Worm (Caenorhabditis elegans) whole organism, late embryonic: Measurements from ENCODE around the gene rgs-3.

ENCODE experiments used
- C38D4.7 ChIP-seq: fragments of 200-800 bp; sonication (Bioruptor generic); optimal IDR thresholded peaks from 2 replicates; lab custom pipeline; 2018; ENCODE audit warnings: mild to moderate bottlenecking, missing genetic modification characterization, moderate library complexity, missing compliant biosample characterization
- F13H6.1 ChIP-seq: sonication (generic microtip); optimal IDR thresholded peaks from 2 replicates; lab custom pipeline; 2016; ENCODE audit warnings: missing genetic modification characterization, missing compliant biosample characterization
- T23F11.4 ChIP-seq: fragments of 200-800 bp; sonication (Bioruptor generic); optimal IDR thresholded peaks from 2 replicates; lab custom pipeline; 2018; ENCODE audit warnings: mild to moderate bottlenecking, missing genetic modification characterization, missing compliant biosample characterization
- ahr-1 ChIP-seq: sonication (generic microtip); optimal IDR thresholded peaks from 2 replicates; lab custom pipeline; 2016; ENCODE audit warnings: missing genetic modification characterization, missing compliant biosample characterization
- ama-1 ChIP-seq: fragments of 150-350 bp; optimal IDR thresholded peaks from 2 replicates; lab custom pipeline; 2014
- ceh-14 ChIP-seq: sonication (generic microtip); optimal IDR thresholded peaks from 2 replicates; lab custom pipeline; 2016; ENCODE audit warnings: missing genotype, missing genetic modification characterization, missing compliant biosample characterization
- ceh-19 ChIP-seq: fragments of 200-800 bp; sonication (Bioruptor generic); optimal IDR thresholded peaks from 2 replicates; lab custom pipeline; 2018; ENCODE audit warnings: mild to moderate bottlenecking, missing genetic modification characterization, missing compliant biosample characterization
- ceh-2 ChIP-seq: sonication (generic microtip); optimal IDR thresholded peaks from 2 replicates; lab custom pipeline; 2016; ENCODE audit warnings: missing genotype, missing genetic modification characterization, missing compliant biosample characterization
- ceh-30 ChIP-seq: fragments of 150-350 bp; optimal IDR thresholded peaks from 2 replicates; lab custom pipeline; 2014; ENCODE audit warnings: missing biosample characterization, missing genetic modification characterization
- ceh-31 ChIP-seq: sonication (generic microtip); optimal IDR thresholded peaks from 2 replicates; lab custom pipeline; 2016; ENCODE audit warnings: missing genetic modification characterization, missing compliant biosample characterization
- ceh-34 ChIP-seq: sonication (generic microtip); optimal IDR thresholded peaks from 2 replicates; lab custom pipeline; 2016; ENCODE audit warnings: mild to moderate bottlenecking, missing genetic modification characterization, missing compliant biosample characterization
- ceh-48 ChIP-seq: sonication (generic microtip); optimal IDR thresholded peaks from 2 replicates; lab custom pipeline; 2016; ENCODE audit warnings: missing genetic modification characterization, inconsistent platforms, missing compliant biosample characterization
- ceh-9 ChIP-seq: sonication (generic microtip); optimal IDR thresholded peaks from 2 replicates; lab custom pipeline; 2016; ENCODE audit warnings: mild to moderate bottlenecking, missing genetic modification characterization, inconsistent platforms, missing compliant biosample characterization
- che-1 ChIP-seq: sonication (generic microtip); optimal IDR thresholded peaks from 2 replicates; lab custom pipeline; 2016; ENCODE audit warnings: mild to moderate bottlenecking, missing genetic modification characterization, missing compliant biosample characterization
- elt-2 ChIP-seq: sonication (generic microtip); optimal IDR thresholded peaks from 2 replicates; lab custom pipeline; 2016; ENCODE audit warnings: missing genetic modification reagents, missing genetic modification characterization, missing compliant biosample characterization
- ets-4 ChIP-seq: sonication (generic microtip); optimal IDR thresholded peaks from 2 replicates; lab custom pipeline; 2016; ENCODE audit warnings: missing genetic modification characterization, missing compliant biosample characterization
- eyg-1 ChIP-seq: sonication (generic microtip); optimal IDR thresholded peaks from 2 replicates; lab custom pipeline; 2016; ENCODE audit warnings: missing genotype, missing genetic modification characterization, missing compliant biosample characterization
- fax-1 ChIP-seq: sonication (generic microtip); optimal IDR thresholded peaks from 2 replicates; lab custom pipeline; 2016; ENCODE audit warnings: missing genotype, missing genetic modification characterization, missing compliant biosample characterization
- gmeb-2 ChIP-seq: sonication (generic microtip); optimal IDR thresholded peaks from 2 replicates; lab custom pipeline; 2016; ENCODE audit warnings: missing genetic modification characterization, inconsistent platforms, missing compliant biosample characterization
- hlh-15 ChIP-seq: sonication (generic microtip); optimal IDR thresholded peaks from 2 replicates; lab custom pipeline; 2016; ENCODE audit warnings: missing genetic modification characterization, missing compliant biosample characterization
- hlh-30 ChIP-seq: sonication (generic microtip); optimal IDR thresholded peaks from 2 replicates; lab custom pipeline; 2017; ENCODE audit warnings: antibody characterized with exemption, missing genetic modification characterization, missing compliant biosample characterization; ENCODE audit not compliant: insufficient read depth
- lin-11 ChIP-seq: fragments of 200-800 bp; sonication (Bioruptor generic); optimal IDR thresholded peaks from 2 replicates; lab custom pipeline; 2018; ENCODE audit warnings: mild to moderate bottlenecking, missing genetic modification characterization, missing compliant biosample characterization
- madf-2 ChIP-seq: sonication (generic microtip); optimal IDR thresholded peaks from 2 replicates; lab custom pipeline; 2017; ENCODE audit warnings: missing genetic modification characterization, missing compliant biosample characterization
- mec-3 ChIP-seq: sonication (generic microtip); optimal IDR thresholded peaks from 2 replicates; lab custom pipeline; 2016; ENCODE audit warnings: borderline replicate concordance, missing genetic modification characterization, missing compliant biosample characterization
- npax-4 ChIP-seq: sonication (generic microtip); optimal IDR thresholded peaks from 2 replicates; lab custom pipeline; 2016; ENCODE audit warnings: missing genetic modification characterization, missing compliant biosample characterization
- odd-2 ChIP-seq: sonication (generic microtip); optimal IDR thresholded peaks from 2 replicates; lab custom pipeline; 2017; ENCODE audit warnings: antibody characterized with exemption, mild to moderate bottlenecking, missing genetic modification characterization, missing compliant biosample characterization
- pag-3 ChIP-seq: sonication (generic microtip); optimal IDR thresholded peaks from 2 replicates; lab custom pipeline; 2016; ENCODE audit warnings: missing compliant biosample characterization, missing genetic modification characterization, borderline replicate concordance
- pat-9 ChIP-seq: fragments of 200-800 bp; sonication (Bioruptor generic); optimal IDR thresholded peaks from 2 replicates; lab custom pipeline; 2018; ENCODE audit warnings: mild to moderate bottlenecking, missing genetic modification characterization, moderate library complexity, missing compliant biosample characterization
- pax-1 ChIP-seq: fragments of 150-350 bp; optimal IDR thresholded peaks from 2 replicates; lab custom pipeline; 2014; ENCODE audit warnings: missing biosample characterization, missing genetic modification characterization
- pha-2 ChIP-seq: sonication (generic microtip); optimal IDR thresholded peaks from 2 replicates; lab custom pipeline; 2017; ENCODE audit warnings: mild to moderate bottlenecking, missing genetic modification characterization, missing compliant biosample characterization
- sdc-2 ChIP-seq: sonication (generic microtip); optimal IDR thresholded peaks from 2 replicates; lab custom pipeline; 2016; ENCODE audit warnings: missing genotype, missing genetic modification characterization, missing compliant biosample characterization
- sox-4 ChIP-seq: sonication (generic microtip); optimal IDR thresholded peaks from 2 replicates; lab custom pipeline; 2017; ENCODE audit warnings: mild to moderate bottlenecking, missing genetic modification characterization, inconsistent platforms, missing compliant biosample characterization
- syd-9 ChIP-seq: sonication (generic microtip); optimal IDR thresholded peaks from 2 replicates; lab custom pipeline; 2016; ENCODE audit warnings: mild to moderate bottlenecking, missing genetic modification characterization, moderate library complexity, missing compliant biosample characterization
- tbx-2 ChIP-seq: sonication (generic microtip); optimal IDR thresholded peaks from 2 replicates; lab custom pipeline; 2016; ENCODE audit warnings: missing genetic modification characterization, missing compliant biosample characterization
- ttx-3 ChIP-seq: sonication (generic microtip); optimal IDR thresholded peaks from 2 replicates; lab custom pipeline; 2016; ENCODE audit warnings: missing genetic modification reagents, missing genetic modification characterization, missing compliant biosample characterization
- unc-3 ChIP-seq, 2 experiments: fragments of 200-800 bp in 1 of 2; sonication (Bioruptor generic) in 1 of 2; sonication (generic microtip) in 1 of 2; conservative IDR thresholded peaks in 1 of 2; optimal IDR thresholded peaks in 1 of 2; 2 replicates each; pipeline versions ENCODE4 v1.3.6 to Lab custom; 2016 to 2022; ENCODE audit warnings: missing compliant biosample characterization in 2 of 2, missing genetic modification characterization in 2 of 2, missing genetic modification reagents in 1 of 2
- unc-42 ChIP-seq: sonication (generic microtip); optimal IDR thresholded peaks from 2 replicates; lab custom pipeline; 2016; ENCODE audit warnings: missing genotype, missing genetic modification characterization, missing compliant biosample characterization
- unc-86 ChIP-seq: sonication (generic microtip); optimal IDR thresholded peaks from 2 replicates; lab custom pipeline; 2016; ENCODE audit warnings: missing genetic modification characterization, missing compliant biosample characterization
- zip-5 ChIP-seq: sonication (generic microtip); optimal IDR thresholded peaks from 2 replicates; lab custom pipeline; 2016; ENCODE audit warnings: missing genetic modification characterization, missing compliant biosample characterization

rgs-3 gene

ce11 chrII:6113187-6113586 lies 13.6 kb downstream of the rgs-3 start, which contains the start of gene heri-1:
heri-1 (minus strand) TSS chrII:6113194.
- TF ChIP-seq C38D4.7 (GFP tag; lab: Kevin White, UChicago): no peak
- TF ChIP-seq madf-2 (tag; lab: Kevin White, UChicago): no peak
- TF ChIP-seq hlh-15 (tag; lab: Kevin White, UChicago): no peak
- TF ChIP-seq syd-9: no peak
- TF ChIP-seq pha-2: no peak
- TF ChIP-seq mec-3 (tag; lab: Kevin White, UChicago): no peak
- TF ChIP-seq odd-2 (tag; lab: Kevin White, UChicago): no peak
- TF ChIP-seq ahr-1 (tag; lab: Kevin White, UChicago): no peak

ce11 chrII:6113842-6114441 lies 14.3 kb downstream of the rgs-3 start:
- TF ChIP-seq unc-42 (tag; lab: Kevin White, UChicago) (peak; percentile 95), ceh-31 (peak; percentile 38), lin-11 (no peak), mec-3 (tag; lab: Kevin White, UChicago) (no peak), pat-9 (tag; lab: Kevin White, UChicago) (no peak)

ce11 chrII:6115283-6115682 lies 15.7 kb downstream of the rgs-3 start:
- TF ChIP-seq unc-86 (no peak), sox-4 (no peak), gmeb-2 (tag; lab: Kevin White, UChicago) (no peak), zip-5 (tag; lab: Kevin White, UChicago) (no peak), F13H6.1 (tag; lab: Kevin White, UChicago) (no peak), hlh-30 (no peak), mec-3 (tag; lab: Kevin White, UChicago) (no peak), npax-4 (tag; lab: Kevin White, UChicago) (no peak), sdc-2 (tag; lab: Kevin White, UChicago) (no peak), pax-1 (tag; lab: Kevin White, UChicago) (no peak), ceh-2 (tag; lab: Kevin White, UChicago) (no peak), syd-9 (no peak), elt-2 (tag; lab: Kevin White, UChicago) (no peak), che-1 (tag; lab: Kevin White, UChicago) (no peak)

- no peak for TF ChIP-seq ceh-9 (tag; lab: Kevin White, UChicago)
- peak; percentile 88 for TF ChIP-seq unc-42 (tag; lab: Kevin White, UChicago)
- TF ChIP-seq, all 69 proteins: peak for 1
Observed at ce11 chrII:6116701-6117100, 17.1 kb downstream of the rgs-3 start.

- TF ChIP-seq pax-1 (tag; lab: Kevin White, UChicago): no peak
- no peak for TF ChIP-seq pag-3
- peak; percentile 10 for TF ChIP-seq ceh-31
Observed at ce11 chrII:6118163-6118562, 18.6 kb downstream of the rgs-3 start, which contains the start of gene C29H12.6. C29H12.6 (minus strand) TSS chrII:6118263.

- TF ChIP-seq mec-3 (tag; lab: Kevin White, UChicago) (no peak), sox-4 (no peak), ceh-30 (tag; lab: Kevin White, UChicago) (no peak), ets-4 (no peak), fax-1 (tag; lab: Kevin White, UChicago) (no peak), ceh-48 (no peak), ceh-19 (GFP tag; lab: Kevin White, UChicago) (peak; percentile 30), ceh-31 (peak; percentile 18), ama-1 (lab: Kevin White, UChicago) (no peak), tbx-2 (no peak), npax-4 (tag; lab: Kevin White, UChicago) (no peak), syd-9 (no peak), ttx-3 (tag; lab: Kevin White, UChicago) (no peak), ceh-14 (tag; lab: Kevin White, UChicago) (no peak), F13H6.1 (tag; lab: Kevin White, UChicago) (no peak), ceh-34 (tag; lab: Kevin White, UChicago) (peak; percentile 77), lin-11 (no peak), T23F11.4 (GFP tag; lab: Kevin White, UChicago) (no peak), hlh-30 (no peak), eyg-1 (tag; lab: Kevin White, UChicago) (no peak), pax-1 (tag; lab: Kevin White, UChicago) (no peak), pha-2 (no peak), unc-3 (GFP tag; conservative IDR thresholded peaks at IDR 0.05; lab: Robert Waterston, UW) (no peak), unc-3 (tag; optimal IDR thresholded peaks at IDR 0.05; lab: Kevin White, UChicago) (no peak), sdc-2 (tag; lab: Kevin White, UChicago) (no peak), unc-42 (tag; lab: Kevin White, UChicago) (peak; percentile 95), ceh-2 (tag; lab: Kevin White, UChicago) (no peak)
Observed at ce11 chrII:6120548-6120947, 20.9 kb downstream of the rgs-3 start.
